Fruit fly (Drosophila melanogaster) whole organism: ENCODE results near the gene CG6005.

Experiments
- EcR ChIP-seq, 2 experiments: fragments of >200 bp; optimal IDR thresholded peaks; 2 replicates each; lab custom pipeline; 2017; ENCODE audit warnings: missing biosample characterization in 2 of 2, missing genetic modification characterization in 2 of 2, missing genetic modification reagents in 2 of 2
- pan ChIP-seq: fragments of >200 bp; optimal IDR thresholded peaks from 2 replicates; lab custom pipeline; 2017

- TF ChIP-seq pan (lab: Kevin White, UChicago) = no peak
- no peak for TF ChIP-seq EcR (GFP tag; optimal IDR thresholded peaks at IDR 0.05; lab: Kevin White, UChicago)
Measured at dm6 chr3R:19044638-19045037, 20.8 kb upstream of the CG6005 start.
